Worm (Caenorhabditis elegans): ENCODE results near the gene F11C7.2.

F11C7.2 gene

ce11 chrX:17392182-17392581, 4.4 kb upstream of the F11C7.2 start (continued):
- TF ChIP-seq T26A8.4 (GFP tag; IDR thresholded peaks at IDR 0.05) (0 out of 2 replicates have a peak, but pooled peaks have one; percentile 18), fos-1 (tag; optimal IDR thresholded peaks at IDR 0.05) (no peak)

- TF ChIP-seq spr-3 (GFP tag; optimal IDR thresholded peaks at IDR 0.05): no peak
- no peak for TF ChIP-seq lsy-2 (tag; optimal IDR thresholded peaks at IDR 0.05)
- no peak for TF ChIP-seq D1046.2 (GFP tag; IDR thresholded peaks at IDR 0.05)
- no peak for TF ChIP-seq zfp-2 (tag; optimal IDR thresholded peaks at IDR 0.05)
- TF ChIP-seq madf-5 (GFP tag; IDR thresholded peaks at IDR 0.05): no peak
Observed at ce11 chrX:17398293-17398692, 1.7 kb downstream of the F11C7.2 start, which contains the start of gene F11C7.7. TSS of gene F11C7.7 (plus strand) at chrX:17398593.

- TF ChIP-seq lin-39 (tag; optimal IDR thresholded peaks at IDR 0.05): no peak
- TF ChIP-seq Y105C5A.15 (GFP tag; IDR thresholded peaks at IDR 0.05): no peak
- no peak for TF ChIP-seq F44E2.7 (GFP tag; IDR thresholded peaks at IDR 0.05)
- peak; percentile 61; the same call in 1 of the 2 replicates for TF ChIP-seq lim-7 (GFP tag; IDR thresholded peaks at IDR 0.05)
- TF ChIP-seq madf-9 (GFP tag; conservative IDR thresholded peaks at IDR 0.05): 0 out of 2 replicates have a peak, but pooled peaks have one; percentile 5
- TF ChIP-seq T20F7.1 (GFP tag; optimal IDR thresholded peaks at IDR 0.05): no peak
- no peak for TF ChIP-seq F49E8.2 (tag; optimal IDR thresholded peaks at IDR 0.05; ENCODE audit: borderline replicate concordance)
- TF ChIP-seq sdz-12 (GFP tag; optimal IDR thresholded peaks at IDR 0.05): no peak
- no peak for TF ChIP-seq tag-97 (GFP tag; IDR thresholded peaks at IDR 0.05)
- no peak for TF ChIP-seq ctbp-1 (GFP tag; IDR thresholded peaks at IDR 0.05)
- TF ChIP-seq Y75B8A.6 (GFP tag; IDR thresholded peaks at IDR 0.05): no peak
- TF ChIP-seq lin-38 (GFP tag; IDR thresholded peaks at IDR 0.05): no peak
- no peak for TF ChIP-seq fkh-10 (GFP tag; optimal IDR thresholded peaks at IDR 0.05)
- TF ChIP-seq aha-1 (tag): peak; percentile 44
- no peak for TF ChIP-seq ceh-62 (tag; optimal IDR thresholded peaks at IDR 0.05)
- TF ChIP-seq ceh-20 (GFP tag; IDR thresholded peaks at IDR 0.05): no peak
- TF ChIP-seq hmg-1.1 (GFP tag; IDR thresholded peaks at IDR 0.05): no peak
- no peak for TF ChIP-seq Y5F2A.4 (GFP tag; optimal IDR thresholded peaks at IDR 0.05)
- no peak for TF ChIP-seq set-16 (GFP tag; IDR thresholded peaks at IDR 0.05)
- no peak for TF ChIP-seq dve-1 (tag; optimal IDR thresholded peaks at IDR 0.05; ENCODE audit: insufficient read depth)
- TF ChIP-seq snpc-1.2 (GFP tag; IDR thresholded peaks at IDR 0.05): 0 out of 2 replicates have a peak, but pooled peaks have one; percentile 34
- TF ChIP-seq egl-43 (GFP tag; IDR thresholded peaks at IDR 0.05): peak; percentile 36; the same call in 1 of the 2 replicates
- no peak for TF ChIP-seq nhr-42 (GFP tag; IDR thresholded peaks at IDR 0.05)
- TF ChIP-seq dmd-6 (GFP tag; IDR thresholded peaks at IDR 0.05): 0 out of 2 replicates have a peak, but pooled peaks have one; percentile 11
- no peak for TF ChIP-seq ZK337.2 (GFP tag; IDR thresholded peaks at IDR 0.05)
- no peak for TF ChIP-seq D1046.2 (GFP tag; IDR thresholded peaks at IDR 0.05)
- TF ChIP-seq dpl-1 (GFP tag; optimal IDR thresholded peaks at IDR 0.05): no peak
- no peak for TF ChIP-seq unc-62 (GFP tag; optimal IDR thresholded peaks at IDR 0.05 in 1 of 2)
- TF ChIP-seq unc-62 (tag; optimal IDR thresholded peaks at IDR 0.05): no peak
- TF ChIP-seq snpc-4 (tag; optimal IDR thresholded peaks at IDR 0.05): no peak
- no peak for TF ChIP-seq daf-16 (GFP tag; optimal IDR thresholded peaks at IDR 0.05)
- no peak for TF ChIP-seq daf-16 (tag; optimal IDR thresholded peaks at IDR 0.05)
- no peak for TF ChIP-seq spr-1 (tag; optimal IDR thresholded peaks at IDR 0.05)
Observed at ce11 chrX:17400425-17400824, 3.8 kb downstream of the F11C7.2 start.

ce11 chrX:17401264-17401663, 4.7 kb downstream of the F11C7.2 start, which contains the start of gene F11C7.6:
TSS of gene F11C7.6 (plus strand) at chrX:17401564.
- TF ChIP-seq dve-1 (tag; optimal IDR thresholded peaks at IDR 0.05; ENCODE audit: insufficient read depth) (peak; percentile 36), F37D6.2 (tag; optimal IDR thresholded peaks at IDR 0.05) (no peak), unc-62 (GFP tag; optimal IDR thresholded peaks at IDR 0.05 in 1 of 2) (peak in 1 of 2 experiments; percentile 49), unc-62 (tag; optimal IDR thresholded peaks at IDR 0.05) (no peak), php-3 (GFP tag; IDR thresholded peaks at IDR 0.05) (peak; percentile 42; the same call in 1 of the 2 replicates)
